Fruit fly (Drosophila melanogaster) whole organism, embryonic: ENCODE measurements around the gene heix.

Experiments
- ATbp ChIP-seq: fragments of 200-800 bp; sonication (Bioruptor generic); optimal IDR thresholded peaks from 2 replicates; lab custom pipeline; 2017; ENCODE audit warnings: missing biosample characterization, mild to moderate bottlenecking, missing genetic modification characterization, missing genetic modification reagents
- Atf6 ChIP-seq: fragments of 200-800 bp; sonication (Bioruptor generic); IDR thresholded peaks from 2 replicates; pipeline ENCODE4 v1.3.6; 2022; ENCODE audit warnings: missing biosample characterization, missing genetic modification characterization
- BtbVII ChIP-seq: fragments of 200-800 bp; sonication (Bioruptor generic); optimal IDR thresholded peaks from 3 replicates; lab custom pipeline; 2017; ENCODE audit warnings: missing biosample characterization, mild to moderate bottlenecking, missing genetic modification characterization
- Bteb2 ChIP-seq: fragments of 200-800 bp; sonication (Bioruptor generic); optimal IDR thresholded peaks from 2 replicates; lab custom pipeline; 2016; ENCODE audit warnings: missing biosample characterization, missing genetic modification characterization
- CG10147 ChIP-seq: fragments of 200-800 bp; sonication (Bioruptor generic); optimal IDR thresholded peaks from 2 replicates; lab custom pipeline; 2019; ENCODE audit warnings: missing biosample characterization, mild to moderate bottlenecking, missing genetic modification characterization, moderate library complexity
- CG1024 ChIP-seq: fragments of 200-800 bp; sonication (Bioruptor generic); IDR thresholded peaks from 2 replicates; pipeline ENCODE4 v1.3.6; 2022; ENCODE audit warnings: missing biosample characterization, missing genetic modification characterization
- CG10979 ChIP-seq: fragments of 200-800 bp; sonication (Bioruptor generic); optimal IDR thresholded peaks from 2 replicates; lab custom pipeline; 2018; ENCODE audit warnings: missing biosample characterization, mild to moderate bottlenecking, missing genetic modification characterization, moderate library complexity
- CG12071 ChIP-seq: fragments of 200-800 bp; sonication (Bioruptor generic); optimal IDR thresholded peaks from 3 replicates; lab custom pipeline; 2018; ENCODE audit warnings: missing biosample characterization, mild to moderate bottlenecking, missing genetic modification characterization
- CG14710 ChIP-seq: fragments of 200-800 bp; sonication (Bioruptor generic); optimal IDR thresholded peaks from 3 replicates; lab custom pipeline; 2019; ENCODE audit warnings: missing biosample characterization, mild to moderate bottlenecking, missing genetic modification characterization, moderate library complexity
- CG16815 ChIP-seq: fragments of 200-800 bp; sonication (Bioruptor generic); optimal IDR thresholded peaks from 3 replicates; lab custom pipeline; 2017; ENCODE audit warnings: missing biosample characterization, mild to moderate bottlenecking, missing genetic modification characterization
- CG1832 ChIP-seq: fragments of 200-800 bp; sonication (Bioruptor generic); optimal IDR thresholded peaks from 2 replicates; lab custom pipeline; 2017; ENCODE audit warnings: missing biosample characterization, mild to moderate bottlenecking, missing genetic modification characterization, inconsistent platforms
- CG18476 ChIP-seq: fragments of 200-800 bp; sonication (Bioruptor generic); optimal IDR thresholded peaks from 2 replicates; lab custom pipeline; 2016; ENCODE audit warnings: missing biosample characterization, mild to moderate bottlenecking, missing genetic modification characterization
- CG18619 ChIP-seq: fragments of 200-800 bp; sonication (Bioruptor generic); optimal IDR thresholded peaks from 3 replicates; lab custom pipeline; 2017; ENCODE audit warnings: missing biosample characterization, mild to moderate bottlenecking, missing genetic modification characterization
- CG4360 ChIP-seq: fragments of 200-800 bp; sonication (Bioruptor generic); IDR thresholded peaks from 2 replicates; pipeline ENCODE4 v1.3.6; 2022; ENCODE audit warnings: missing biosample characterization, missing genetic modification characterization
- CG5180 ChIP-seq: fragments of 200-800 bp; sonication (Bioruptor generic); optimal IDR thresholded peaks from 3 replicates; lab custom pipeline; 2017; ENCODE audit warnings: missing biosample characterization, missing genetic modification characterization, mild to moderate bottlenecking, moderate library complexity, missing genetic modification reagents
- CG6765 ChIP-seq: fragments of 200-800 bp; sonication (Bioruptor generic); optimal IDR thresholded peaks from 3 replicates; lab custom pipeline; 2017; ENCODE audit warnings: missing biosample characterization, mild to moderate bottlenecking, missing genetic modification characterization
- CG7928 ChIP-seq: fragments of 200-800 bp; sonication (Bioruptor generic); optimal IDR thresholded peaks from 2 replicates; lab custom pipeline; 2017; ENCODE audit warnings: missing biosample characterization, mild to moderate bottlenecking, missing genetic modification characterization
- CG8089 ChIP-seq: fragments of 200-800 bp; sonication (Bioruptor generic); optimal IDR thresholded peaks from 3 replicates; lab custom pipeline; 2016; ENCODE audit warnings: missing biosample characterization, missing genetic modification characterization
- CG9215 ChIP-seq: fragments of 200-800 bp; sonication (Bioruptor generic); IDR thresholded peaks from 2 replicates; pipeline ENCODE4 v1.3.6; 2022; ENCODE audit warnings: missing biosample characterization, missing genetic modification characterization
- CTCF ChIP-seq: fragments of 200-800 bp; sonication (Bioruptor generic); optimal IDR thresholded peaks from 2 replicates; lab custom pipeline; 2017; ENCODE audit warnings: missing biosample characterization, mild to moderate bottlenecking, missing genetic modification characterization, moderate library complexity
- E2f2 ChIP-seq: fragments of 200-800 bp; sonication (Bioruptor generic); IDR thresholded peaks from 2 replicates; pipeline ENCODE4 v1.3.6; 2022; ENCODE audit warnings: missing biosample characterization, missing genetic modification characterization
- Gug ChIP-seq: fragments of 200-800 bp; sonication (Bioruptor generic); IDR thresholded peaks from 4 replicates; pipeline ENCODE4 v1.3.6; 2022; ENCODE audit warnings: missing biosample characterization, missing genetic modification characterization
- Hr78 ChIP-seq, 2 experiments: fragments of 200-800 bp in 1 of 2; fragments of >200 bp in 1 of 2; sonication (Bioruptor generic) in 1 of 2; optimal IDR thresholded peaks; 2 replicates each; lab custom pipeline; 2017 to 2019; ENCODE audit warnings: missing biosample characterization in 2 of 2, missing genetic modification characterization in 2 of 2, mild to moderate bottlenecking in 1 of 2, moderate library complexity in 1 of 2
- Hsf ChIP-seq: fragments of 200-800 bp; sonication (Bioruptor generic); optimal IDR thresholded peaks from 3 replicates; lab custom pipeline; 2016; ENCODE audit warnings: missing biosample characterization, missing genetic modification characterization
- MTF-1 ChIP-seq: fragments of 200-800 bp; sonication (Bioruptor generic); optimal IDR thresholded peaks from 2 replicates; lab custom pipeline; 2018; ENCODE audit warnings: missing biosample characterization, mild to moderate bottlenecking, missing genetic modification characterization, borderline replicate concordance
- Max ChIP-seq: fragments of 200-800 bp; sonication (Bioruptor generic); optimal IDR thresholded peaks from 2 replicates; lab custom pipeline; 2016; ENCODE audit warnings: missing biosample characterization, mild to moderate bottlenecking, missing genetic modification characterization
- Neu2 ChIP-seq: fragments of 200-800 bp; sonication (Bioruptor generic); optimal IDR thresholded peaks from 3 replicates; lab custom pipeline; 2016; ENCODE audit warnings: missing biosample characterization, missing genetic modification characterization, borderline replicate concordance
- Oli ChIP-seq: fragments of 200-800 bp; sonication (Bioruptor generic); optimal IDR thresholded peaks from 2 replicates; lab custom pipeline; 2018; ENCODE audit warnings: missing biosample characterization, mild to moderate bottlenecking, missing genetic modification characterization, moderate library complexity
- Ssrp ChIP-seq: fragments of 200-800 bp; sonication (Bioruptor generic); optimal IDR thresholded peaks from 2 replicates; lab custom pipeline; 2018; ENCODE audit warnings: missing biosample characterization, mild to moderate bottlenecking, missing genetic modification characterization, moderate library complexity
- al ChIP-seq: fragments of 200-800 bp; sonication (Bioruptor generic); IDR thresholded peaks from 2 replicates; pipeline ENCODE4 v1.3.6; 2022; ENCODE audit warnings: missing biosample characterization, missing genetic modification characterization
- br ChIP-seq: fragments of >200 bp; optimal IDR thresholded peaks from 2 replicates; lab custom pipeline; 2017
- chinmo ChIP-seq: fragments of 200-800 bp; sonication (Bioruptor generic); IDR thresholded peaks from 4 replicates; pipeline ENCODE4 v1.3.6; 2022; ENCODE audit warnings: missing biosample characterization, missing genetic modification characterization; ENCODE audit not compliant: partially characterized antibody
- disco-r ChIP-seq: fragments of 200-800 bp; sonication (Bioruptor generic); optimal IDR thresholded peaks from 2 replicates; lab custom pipeline; 2016; ENCODE audit warnings: missing biosample characterization, missing genetic modification characterization
- emc ChIP-seq: fragments of 200-800 bp; sonication (Bioruptor generic); optimal IDR thresholded peaks from 2 replicates; lab custom pipeline; 2016; ENCODE audit warnings: missing biosample characterization, missing genetic modification characterization
- esg ChIP-seq: fragments of 200-800 bp; sonication (Bioruptor generic); conservative IDR thresholded peaks from 2 replicates; pipeline ENCODE4 v1.3.6; 2022; ENCODE audit warnings: missing biosample characterization, missing genetic modification characterization
- fd102C ChIP-seq: fragments of 200-800 bp; sonication (Bioruptor generic); optimal IDR thresholded peaks from 2 replicates; lab custom pipeline; 2018; ENCODE audit warnings: missing biosample characterization, mild to moderate bottlenecking, missing genetic modification characterization, moderate library complexity
- gfzf ChIP-seq: fragments of 200-800 bp; sonication (Bioruptor generic); optimal IDR thresholded peaks from 2 replicates; lab custom pipeline; 2016; ENCODE audit warnings: missing biosample characterization, mild to moderate bottlenecking, missing genetic modification characterization, moderate library complexity
- hkb ChIP-seq, 2 experiments: fragments of 200-800 bp in 1 of 2; fragments of >200 bp in 1 of 2; sonication (Bioruptor generic) in 1 of 2; IDR thresholded peaks in 1 of 2; optimal IDR thresholded peaks in 1 of 2; 2 replicates each; pipeline versions ENCODE4 v1.3.6 to Lab custom; 2017 to 2022; ENCODE audit warnings: missing biosample characterization in 1 of 2, missing genetic modification characterization in 1 of 2
- kah ChIP-seq: fragments of 200-800 bp; sonication (Bioruptor generic); optimal IDR thresholded peaks from 2 replicates; lab custom pipeline; 2018; ENCODE audit warnings: missing biosample characterization, mild to moderate bottlenecking, missing genetic modification characterization
- mam ChIP-seq: fragments of 200-800 bp; sonication (Bioruptor generic); optimal IDR thresholded peaks from 3 replicates; lab custom pipeline; 2016; ENCODE audit warnings: missing biosample characterization, missing genetic modification characterization
- mld ChIP-seq: fragments of 200-800 bp; sonication (Bioruptor generic); IDR thresholded peaks from 3 replicates; pipeline ENCODE4 v1.3.6; 2022; ENCODE audit warnings: missing biosample characterization, missing genetic modification characterization; ENCODE audit not compliant: partially characterized antibody
- oc ChIP-seq: fragments of 200-800 bp; sonication (Bioruptor generic); optimal IDR thresholded peaks from 2 replicates; lab custom pipeline; 2018; ENCODE audit warnings: missing biosample characterization, mild to moderate bottlenecking, missing genetic modification characterization, moderate library complexity
- pnt ChIP-seq: fragments of 200-800 bp; sonication (Bioruptor generic); optimal IDR thresholded peaks from 3 replicates; lab custom pipeline; 2016; ENCODE audit warnings: missing biosample characterization, missing genetic modification characterization
- repo ChIP-seq: fragments of 200-800 bp; sonication (Bioruptor generic); optimal IDR thresholded peaks from 2 replicates; lab custom pipeline; 2016; ENCODE audit warnings: missing biosample characterization, missing genetic modification characterization
- schlank ChIP-seq: fragments of 200-800 bp; sonication (Bioruptor generic); optimal IDR thresholded peaks from 2 replicates; lab custom pipeline; 2018; ENCODE audit warnings: missing biosample characterization, mild to moderate bottlenecking, missing genetic modification characterization
- stwl ChIP-seq: fragments of 200-800 bp; sonication (Bioruptor generic); optimal IDR thresholded peaks from 3 replicates; lab custom pipeline; 2018; ENCODE audit warnings: missing biosample characterization, mild to moderate bottlenecking, missing genetic modification characterization, moderate library complexity
- wdn ChIP-seq: fragments of 200-800 bp; sonication (Bioruptor generic); IDR thresholded peaks from 2 replicates; pipeline ENCODE4 v1.3.6; 2022; ENCODE audit warnings: missing biosample characterization, missing genetic modification characterization
- zen ChIP-seq: fragments of 200-800 bp; sonication (Bioruptor generic); optimal IDR thresholded peaks from 3 replicates; lab custom pipeline; 2018; ENCODE audit warnings: missing biosample characterization, mild to moderate bottlenecking, missing genetic modification characterization, moderate library complexity

heix gene

DNA sequence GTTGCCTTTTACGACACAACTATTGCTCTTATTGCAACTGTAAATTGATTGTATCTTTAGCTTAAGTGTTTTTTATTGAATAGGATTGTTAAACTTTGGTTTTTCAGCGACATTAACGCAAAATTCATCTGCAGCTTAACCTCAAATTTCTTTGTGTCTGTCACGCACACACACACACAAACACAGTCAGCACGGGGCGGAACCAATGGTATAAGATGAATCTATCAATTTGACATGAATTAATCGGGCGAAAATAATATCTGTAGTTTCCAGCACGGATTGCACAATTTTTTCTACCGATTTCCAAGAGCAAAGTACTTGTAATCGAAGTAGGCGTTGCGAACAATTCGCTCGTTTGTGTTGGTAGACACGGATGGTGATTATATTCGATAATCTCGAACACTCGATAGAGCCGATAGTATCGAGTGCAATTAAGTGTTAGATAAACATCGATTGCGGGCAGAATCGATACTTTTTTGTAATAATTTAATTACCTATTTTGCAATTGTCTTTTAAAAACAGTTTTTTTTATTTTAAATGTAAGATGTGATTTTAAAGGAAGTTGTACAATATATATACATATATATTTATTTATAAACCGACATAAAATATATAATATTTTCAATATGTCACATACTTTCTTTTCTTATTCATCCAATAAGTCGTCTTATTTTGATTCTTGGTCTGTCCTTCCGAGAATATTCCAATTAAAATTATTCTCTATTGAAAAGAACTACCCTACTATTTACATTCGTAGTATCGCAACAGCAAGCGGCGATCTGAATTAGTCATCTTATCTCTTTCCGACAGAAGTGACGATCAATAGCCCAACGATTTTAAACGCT, 42.2 kb downstream of the heix start, which contains the start of the genes PRL-1 and EndoGI (continued):
- TF ChIP-seq CG9215 (GFP tag; lab: Robert Waterston, UW): no peak
- peak; percentile 68 for TF ChIP-seq Max (GFP tag; lab: Kevin White, UChicago)
- TF ChIP-seq CG18476 (GFP tag; lab: Kevin White, UChicago): peak; percentile 45
- peak; percentile 57 for TF ChIP-seq Oli (tag; lab: Kevin White, UChicago)
- TF ChIP-seq CG7928 (GFP tag; lab: Kevin White, UChicago): no peak
- peak; percentile 54 for TF ChIP-seq Ssrp (tag; lab: Kevin White, UChicago)
- no peak for TF ChIP-seq CG8089
- TF ChIP-seq br (lab: Kevin White, UChicago): no peak
- peak; percentile 19 for TF ChIP-seq gfzf (GFP tag; lab: Kevin White, UChicago)
- TF ChIP-seq CG4360 (GFP tag; lab: Robert Waterston, UW): peak; percentile 39; the same call in 1 of the 2 replicates
- TF ChIP-seq Atf6 (GFP tag; lab: Robert Waterston, UW): peak; percentile 75
- peak; percentile 99 for TF ChIP-seq chinmo (GFP tag; lab: Robert Waterston, UW)
- TF ChIP-seq al (GFP tag; lab: Robert Waterston, UW): peak; percentile 74; the same call in 1 of the 2 replicates
- no peak for TF ChIP-seq schlank
- peak; percentile 29 for TF ChIP-seq CG5180 (GFP tag; lab: Kevin White, UChicago)
- no peak; the same call in 3 of the 4 replicates for TF ChIP-seq Gug (GFP tag; lab: Robert Waterston, UW)
- peak; percentile 56 for TF ChIP-seq BtbVII (GFP tag; lab: Kevin White, UChicago)
- TF ChIP-seq CG16815 (GFP tag; lab: Kevin White, UChicago): peak; percentile 16
- TF ChIP-seq CG6765 (GFP tag; lab: Kevin White, UChicago): peak; percentile 59
- peak; percentile 56; the same call in 1 of the 2 replicates for TF ChIP-seq E2f2
- TF ChIP-seq esg (GFP tag; lab: Robert Waterston, UW): peak; percentile 66
- TF ChIP-seq stwl (tag; lab: Kevin White, UChicago): peak; percentile 96
- peak; percentile 87 for TF ChIP-seq zen (tag; lab: Kevin White, UChicago)
- TF ChIP-seq kah (GFP tag; lab: Kevin White, UChicago): peak; percentile 48
- TF ChIP-seq Hsf (GFP tag; lab: Kevin White, UChicago): peak; percentile 29
- no peak for TF ChIP-seq Bteb2 (GFP tag; lab: Kevin White, UChicago)
- peak; percentile 83 for TF ChIP-seq CG14710
- TF ChIP-seq mld (GFP tag; lab: Robert Waterston, UW): peak; percentile 99
- TF ChIP-seq disco-r (GFP tag; lab: Kevin White, UChicago): no peak
- TF ChIP-seq oc (tag; lab: Kevin White, UChicago): peak; percentile 67
- peak; percentile 72 for TF ChIP-seq CG10979
- no peak for TF ChIP-seq CG12071
- no peak for TF ChIP-seq Neu2 (GFP tag; lab: Kevin White, UChicago)
- no peak for TF ChIP-seq fd102C (GFP tag; lab: Kevin White, UChicago)
- TF ChIP-seq Hr78 (GFP tag; optimal IDR thresholded peaks at IDR 0.05; lab: Kevin White, UChicago): peak in 1 of 2 experiments; percentile 26
- no peak for TF ChIP-seq CG1832 (GFP tag; lab: Kevin White, UChicago)
- TF ChIP-seq MTF-1 (GFP tag; lab: Kevin White, UChicago): no peak
- TF ChIP-seq hkb (optimal IDR thresholded peaks at IDR 0.05; lab: Kevin White, UChicago): no peak
- peak; percentile 83 for TF ChIP-seq hkb (GFP tag; IDR thresholded peaks at IDR 0.05; lab: Robert Waterston, UW)
- no peak for TF ChIP-seq CG1024 (GFP tag; lab: Robert Waterston, UW)
- TF ChIP-seq CG18619 (GFP tag; lab: Kevin White, UChicago): peak; percentile 60
- peak; percentile 10 for TF ChIP-seq repo (GFP tag; lab: Kevin White, UChicago)
- no peak for TF ChIP-seq emc (GFP tag; lab: Kevin White, UChicago)
- peak; percentile 16 for TF ChIP-seq mam (GFP tag; lab: Kevin White, UChicago)
- TF ChIP-seq pnt (GFP tag; lab: Kevin White, UChicago): no peak
- peak; percentile 71 for TF ChIP-seq wdn (GFP tag; lab: Robert Waterston, UW)
- TF ChIP-seq CTCF: no peak
- peak; percentile 80 for TF ChIP-seq CG10147 (GFP tag; lab: Kevin White, UChicago)
- peak; percentile 31 for TF ChIP-seq ATbp (GFP tag; lab: Kevin White, UChicago)
